Worm (Caenorhabditis elegans) whole organism, young adult: ENCODE results near the gene F02D8.9.

Source experiments
- F39B2.1 ChIP-seq: fragments of 200-800 bp; sonication (Bioruptor generic); IDR thresholded peaks from 2 replicates; pipeline ENCODE4 v1.3.6; 2022; ENCODE audit warnings: missing genetic modification reagents, missing genetic modification characterization, missing compliant biosample characterization
- F57C9.4 ChIP-seq: sonication (generic microtip); optimal IDR thresholded peaks from 2 replicates; lab custom pipeline; 2017; ENCODE audit warnings: mild to moderate bottlenecking, missing genetic modification characterization, missing compliant biosample characterization
- atf-7 ChIP-seq: sonication (generic microtip); optimal IDR thresholded peaks from 2 replicates; lab custom pipeline; 2017; ENCODE audit warnings: mild to moderate bottlenecking, missing genetic modification characterization, missing compliant biosample characterization
- efl-1 ChIP-seq: fragments of 150-350 bp; optimal IDR thresholded peaks from 2 replicates; lab custom pipeline; 2014; ENCODE audit warnings: missing biosample characterization, missing genetic modification reagents, missing genetic modification characterization
- gei-17 ChIP-seq: fragments of 200-800 bp; sonication (Bioruptor generic); optimal IDR thresholded peaks from 2 replicates; lab custom pipeline; 2018; ENCODE audit warnings: mild to moderate bottlenecking, missing genetic modification characterization, missing compliant biosample characterization
- lin-54 ChIP-seq: fragments of 200-800 bp; sonication (Bioruptor generic); optimal IDR thresholded peaks from 2 replicates; lab custom pipeline; 2018; ENCODE audit warnings: mild to moderate bottlenecking, missing genetic modification characterization, missing compliant biosample characterization
- nfya-2 ChIP-seq: fragments of 200-800 bp; sonication (Bioruptor generic); IDR thresholded peaks from 2 replicates; pipeline ENCODE4 v1.3.6; 2022; ENCODE audit warnings: missing genetic modification reagents, missing genetic modification characterization, missing compliant biosample characterization
- sdz-38 ChIP-seq: sonication (generic microtip); optimal IDR thresholded peaks from 2 replicates; lab custom pipeline; 2016; ENCODE audit warnings: missing genotype, missing genetic modification characterization, missing compliant biosample characterization
- snpc-4 ChIP-seq, 5 experiments: fragments of 150-350 bp in 1 of 5; sonication (generic microtip) in 4 of 5; optimal IDR thresholded peaks; 2 replicates each; lab custom pipeline; 2014 to 2018; ENCODE audit warnings: missing genetic modification characterization in 5 of 5, missing biosample characterization in 3 of 5, antibody characterized with exemption in 2 of 5, mild to moderate bottlenecking in 2 of 5, missing compliant biosample characterization in 2 of 5, missing genotype in 2 of 5, moderate library complexity in 2 of 5, missing genetic modification reagents in 1 of 5

DNA sequence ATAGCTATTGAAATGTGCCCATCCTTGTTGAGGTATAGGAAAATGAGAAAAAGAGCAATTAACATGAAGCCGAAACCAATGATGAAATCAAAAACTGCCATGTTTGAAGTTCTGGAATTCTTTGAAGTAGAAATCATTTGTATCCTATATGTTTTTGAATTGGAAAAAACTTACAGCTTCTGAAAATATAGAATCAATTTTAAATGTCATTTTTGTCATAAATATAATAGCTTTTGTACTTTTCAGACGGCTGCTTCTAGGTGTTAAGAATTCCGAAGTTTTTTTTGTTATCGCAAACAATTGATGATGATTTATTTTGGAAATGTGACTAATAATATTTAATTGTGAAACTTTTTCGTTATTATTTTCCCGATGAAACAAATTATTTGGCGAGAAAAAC, 8.6 kb downstream of the F02D8.9 start, which contains the start of gene C30G7.4:
- no peak for TF ChIP-seq atf-7 (tag; lab: Kevin White, UChicago)
- no peak for TF ChIP-seq nfya-2 (GFP tag; lab: Robert Waterston, UW)
- TF ChIP-seq gei-17: no peak
- TF ChIP-seq F57C9.4: no peak
- TF ChIP-seq efl-1 (GFP tag; lab: Kevin White, UChicago): no peak
- no peak for TF ChIP-seq snpc-4 (GFP tag; optimal IDR thresholded peaks at IDR 0.05; lab: Kevin White, UChicago)
- no peak for TF ChIP-seq snpc-4 (tag; optimal IDR thresholded peaks at IDR 0.05; lab: Kevin White, UChicago)
- TF ChIP-seq sdz-38: no peak
- no peak for TF ChIP-seq lin-54 (GFP tag; lab: Kevin White, UChicago)
- TF ChIP-seq F39B2.1 (GFP tag; lab: Robert Waterston, UW): no peak
